Fruit fly (Drosophila melanogaster) whole organism, embryonic: Measurements from ENCODE around the gene Mitf.

Experiments
- Abd-B ChIP-seq: fragments of 200-800 bp; sonication (Bioruptor generic); optimal IDR thresholded peaks from 2 replicates; lab custom pipeline; 2018; ENCODE audit warnings: missing biosample characterization, mild to moderate bottlenecking, missing genetic modification characterization, moderate library complexity
- Ada2b ChIP-seq: fragments of 200-800 bp; sonication (Bioruptor generic); IDR thresholded peaks from 2 replicates; pipeline ENCODE4 v1.3.6; 2022; ENCODE audit warnings: missing biosample characterization, missing genetic modification characterization
- Antp ChIP-seq: fragments of 200-800 bp; sonication (Bioruptor generic); optimal IDR thresholded peaks from 3 replicates; lab custom pipeline; 2016; ENCODE audit warnings: missing biosample characterization, missing genetic modification characterization
- B-H2 ChIP-seq: fragments of 200-800 bp; sonication (Bioruptor generic); optimal IDR thresholded peaks from 2 replicates; lab custom pipeline; 2018; ENCODE audit warnings: missing biosample characterization, mild to moderate bottlenecking, missing genetic modification characterization
- C15 ChIP-seq: fragments of 200-800 bp; sonication (Bioruptor generic); IDR thresholded peaks from 3 replicates; pipeline ENCODE4 v1.3.6; 2022; ENCODE audit warnings: missing biosample characterization, missing genetic modification characterization
- CG10565 ChIP-seq: fragments of 200-800 bp; sonication (Bioruptor generic); optimal IDR thresholded peaks from 3 replicates; lab custom pipeline; 2016; ENCODE audit warnings: missing biosample characterization, mild to moderate bottlenecking, missing genetic modification characterization
- CG11247 ChIP-seq: fragments of 200-800 bp; sonication (Bioruptor generic); IDR thresholded peaks from 2 replicates; pipeline ENCODE4 v1.3.6; 2022; ENCODE audit warnings: missing biosample characterization, missing genetic modification characterization
- CG11723 ChIP-seq: fragments of 200-800 bp; sonication (Bioruptor generic); optimal IDR thresholded peaks from 2 replicates; lab custom pipeline; 2017; ENCODE audit warnings: missing biosample characterization, mild to moderate bottlenecking, missing genetic modification characterization
- CG12236 ChIP-seq: fragments of 200-800 bp; sonication (Bioruptor generic); optimal IDR thresholded peaks from 2 replicates; lab custom pipeline; 2016; ENCODE audit warnings: missing biosample characterization, missing genetic modification characterization
- CG13775 ChIP-seq: fragments of 200-800 bp; sonication (Bioruptor generic); optimal IDR thresholded peaks from 3 replicates; lab custom pipeline; 2017; ENCODE audit warnings: missing biosample characterization, mild to moderate bottlenecking, missing genetic modification characterization
- CG13894 ChIP-seq: fragments of 200-800 bp; sonication (Bioruptor generic); optimal IDR thresholded peaks from 3 replicates; lab custom pipeline; 2018; ENCODE audit warnings: missing biosample characterization, mild to moderate bottlenecking, missing genetic modification characterization, moderate library complexity
- CG14050 ChIP-seq: fragments of 200-800 bp; sonication (Bioruptor generic); IDR thresholded peaks from 3 replicates; pipeline ENCODE4 v1.3.6; 2022; ENCODE audit warnings: missing biosample characterization, missing genetic modification characterization
- CG14441 ChIP-seq: fragments of 200-800 bp; sonication (Bioruptor generic); IDR thresholded peaks from 2 replicates; pipeline ENCODE4 v1.3.6; 2022; ENCODE audit warnings: missing biosample characterization, missing genetic modification characterization
- CG15073 ChIP-seq: fragments of 200-800 bp; sonication (Bioruptor generic); optimal IDR thresholded peaks from 2 replicates; lab custom pipeline; 2016; ENCODE audit warnings: missing biosample characterization, missing genetic modification characterization
- CG17802 ChIP-seq: fragments of 200-800 bp; sonication (Bioruptor generic); optimal IDR thresholded peaks from 2 replicates; lab custom pipeline; 2018; ENCODE audit warnings: missing biosample characterization, mild to moderate bottlenecking, missing genetic modification characterization, moderate library complexity
- CG2202 ChIP-seq: fragments of 200-800 bp; sonication (Bioruptor generic); optimal IDR thresholded peaks from 2 replicates; lab custom pipeline; 2018; ENCODE audit warnings: missing biosample characterization, mild to moderate bottlenecking, missing genetic modification characterization
- CG30020 ChIP-seq: fragments of 200-800 bp; optimal IDR thresholded peaks from 2 replicates; lab custom pipeline; 2019; ENCODE audit warnings: missing biosample characterization, mild to moderate bottlenecking, missing genetic modification characterization, moderate library complexity
- CG4820 ChIP-seq: fragments of 200-800 bp; sonication (Bioruptor generic); optimal IDR thresholded peaks from 3 replicates; lab custom pipeline; 2016; ENCODE audit warnings: missing biosample characterization, missing genetic modification characterization
- CG6254 ChIP-seq: fragments of 200-800 bp; sonication (Bioruptor generic); optimal IDR thresholded peaks from 3 replicates; lab custom pipeline; 2017; ENCODE audit warnings: mild to moderate bottlenecking, missing biosample characterization, missing genetic modification reagents, missing genetic modification characterization
- CG7357 ChIP-seq: fragments of 200-800 bp; sonication (Bioruptor generic); IDR thresholded peaks from 3 replicates; pipeline ENCODE4 v1.3.6; 2022; ENCODE audit warnings: missing biosample characterization, missing genetic modification characterization
- CG7839 ChIP-seq: fragments of 200-800 bp; sonication (Bioruptor generic); optimal IDR thresholded peaks from 3 replicates; lab custom pipeline; 2018; ENCODE audit warnings: missing biosample characterization, mild to moderate bottlenecking, missing genetic modification characterization, moderate library complexity
- CG8089 ChIP-seq: fragments of 200-800 bp; sonication (Bioruptor generic); optimal IDR thresholded peaks from 3 replicates; lab custom pipeline; 2016; ENCODE audit warnings: missing biosample characterization, missing genetic modification characterization
- CG8281 ChIP-seq: fragments of 200-800 bp; sonication (Bioruptor generic); optimal IDR thresholded peaks from 2 replicates; lab custom pipeline; 2018; ENCODE audit warnings: missing biosample characterization, mild to moderate bottlenecking, missing genetic modification characterization, moderate library complexity
- CG9817 ChIP-seq: fragments of 200-800 bp; sonication (Bioruptor generic); optimal IDR thresholded peaks from 2 replicates; lab custom pipeline; 2018; ENCODE audit warnings: missing biosample characterization, mild to moderate bottlenecking, missing genetic modification characterization, moderate library complexity
- Camta ChIP-seq: fragments of 200-800 bp; sonication (Bioruptor generic); optimal IDR thresholded peaks from 2 replicates; lab custom pipeline; 2016; ENCODE audit warnings: missing biosample characterization, missing genetic modification characterization
- CkIIα-i1 ChIP-seq: fragments of 200-800 bp; sonication (Bioruptor generic); IDR thresholded peaks from 2 replicates; pipeline ENCODE4 v1.3.6; 2022; ENCODE audit warnings: missing biosample characterization, missing genetic modification characterization
- D19A ChIP-seq: fragments of 200-800 bp; optimal IDR thresholded peaks from 3 replicates; lab custom pipeline; 2019; ENCODE audit warnings: missing biosample characterization, mild to moderate bottlenecking, missing genetic modification characterization, moderate library complexity
- Doc2 ChIP-seq: fragments of 200-800 bp; sonication (Bioruptor generic); IDR thresholded peaks from 2 replicates; pipeline ENCODE4 v1.3.6; 2022; ENCODE audit warnings: missing biosample characterization, missing genetic modification characterization
- Dref ChIP-seq: fragments of 200-800 bp; sonication (Bioruptor generic); IDR thresholded peaks from 2 replicates; pipeline ENCODE4 v1.3.6; 2022; ENCODE audit warnings: missing biosample characterization, missing genetic modification characterization
- Eip74EF ChIP-seq, 2 experiments: fragments of 200-800 bp in 1 of 2; fragments of >200 bp in 1 of 2; sonication (Bioruptor generic) in 1 of 2; optimal IDR thresholded peaks; 2 replicates each; lab custom pipeline; 2017 to 2019; ENCODE audit warnings: missing biosample characterization in 2 of 2, missing genetic modification characterization in 2 of 2, mild to moderate bottlenecking in 1 of 2, moderate library complexity in 1 of 2
- HLH4C ChIP-seq: fragments of 200-800 bp; sonication (Bioruptor generic); IDR thresholded peaks from 3 replicates; pipeline ENCODE4 v1.3.6; 2022; ENCODE audit warnings: missing biosample characterization, missing genetic modification characterization; ENCODE audit not compliant: partially characterized antibody
- HmgD ChIP-seq: fragments of 200-800 bp; sonication (Bioruptor generic); optimal IDR thresholded peaks from 3 replicates; lab custom pipeline; 2016; ENCODE audit warnings: missing biosample characterization, missing genetic modification characterization
- Lhr ChIP-seq: fragments of 200-800 bp; sonication (Bioruptor generic); optimal IDR thresholded peaks from 3 replicates; lab custom pipeline; 2017; ENCODE audit warnings: mild to moderate bottlenecking, missing biosample characterization, missing genetic modification reagents, missing genetic modification characterization
- Neu2 ChIP-seq: fragments of 200-800 bp; sonication (Bioruptor generic); optimal IDR thresholded peaks from 3 replicates; lab custom pipeline; 2016; ENCODE audit warnings: missing biosample characterization, missing genetic modification characterization, borderline replicate concordance
- Ptx1 ChIP-seq: fragments of 200-800 bp; sonication (Bioruptor generic); IDR thresholded peaks from 2 replicates; pipeline ENCODE4 v1.3.6; 2022; ENCODE audit warnings: missing biosample characterization, missing genetic modification characterization
- Side ChIP-seq: fragments of 200-800 bp; sonication (Bioruptor generic); optimal IDR thresholded peaks from 2 replicates; lab custom pipeline; 2016; ENCODE audit warnings: missing biosample characterization, missing genetic modification characterization
- Vsx1 ChIP-seq: fragments of 200-800 bp; sonication (Bioruptor generic); optimal IDR thresholded peaks from 2 replicates; lab custom pipeline; 2017; ENCODE audit warnings: missing biosample characterization, mild to moderate bottlenecking, missing genetic modification characterization, missing genetic modification reagents
- YL-1 ChIP-seq: fragments of 200-800 bp; sonication (Bioruptor generic); optimal IDR thresholded peaks from 3 replicates; lab custom pipeline; 2017; ENCODE audit warnings: missing biosample characterization, mild to moderate bottlenecking, missing genetic modification characterization
- ash1 ChIP-seq: fragments of 200-800 bp; sonication (Bioruptor generic); optimal IDR thresholded peaks from 2 replicates; lab custom pipeline; 2018; ENCODE audit warnings: missing biosample characterization, mild to moderate bottlenecking, missing genetic modification characterization
- bcd ChIP-seq: fragments of 200-800 bp; sonication (Bioruptor generic); optimal IDR thresholded peaks from 2 replicates; lab custom pipeline; 2017; ENCODE audit warnings: missing biosample characterization, mild to moderate bottlenecking, missing genetic modification characterization
- cato ChIP-seq: fragments of 200-800 bp; sonication (Bioruptor generic); optimal IDR thresholded peaks from 2 replicates; lab custom pipeline; 2016; ENCODE audit warnings: missing biosample characterization, missing genetic modification characterization, borderline replicate concordance
- chn ChIP-seq: fragments of 200-800 bp; sonication (Bioruptor generic); optimal IDR thresholded peaks from 2 replicates; lab custom pipeline; 2016; ENCODE audit warnings: missing biosample characterization, missing genetic modification characterization
- crol ChIP-seq: fragments of 200-800 bp; sonication (Bioruptor generic); IDR thresholded peaks from 2 replicates; pipeline ENCODE4 v1.3.6; 2022; ENCODE audit warnings: missing biosample characterization, missing genetic modification characterization
- ftz-f1 ChIP-seq: fragments of 200-800 bp; sonication (Bioruptor generic); optimal IDR thresholded peaks from 2 replicates; lab custom pipeline; 2016; ENCODE audit warnings: missing biosample characterization, missing genetic modification characterization
- inv ChIP-seq: fragments of 200-800 bp; sonication (Bioruptor generic); IDR thresholded peaks from 2 replicates; pipeline ENCODE4 v1.3.6; 2022; ENCODE audit warnings: missing biosample characterization, missing genetic modification characterization; ENCODE audit not compliant: partially characterized antibody
- kah ChIP-seq: fragments of 200-800 bp; sonication (Bioruptor generic); optimal IDR thresholded peaks from 2 replicates; lab custom pipeline; 2018; ENCODE audit warnings: missing biosample characterization, mild to moderate bottlenecking, missing genetic modification characterization
- ken ChIP-seq: fragments of 200-800 bp; sonication (Bioruptor generic); IDR thresholded peaks from 3 replicates; pipeline ENCODE4 v1.3.6; 2022; ENCODE audit warnings: missing biosample characterization, missing genetic modification characterization
- lilli ChIP-seq: fragments of 200-800 bp; sonication (Bioruptor generic); optimal IDR thresholded peaks from 3 replicates; lab custom pipeline; 2016; ENCODE audit warnings: missing biosample characterization, missing genetic modification characterization
- peb ChIP-seq: fragments of 200-800 bp; sonication (Bioruptor generic); IDR thresholded peaks from 2 replicates; pipeline ENCODE4 v1.3.6; 2022; ENCODE audit warnings: missing biosample characterization, missing genetic modification characterization
- ranshi ChIP-seq: fragments of 200-800 bp; sonication (Bioruptor generic); IDR thresholded peaks from 2 replicates; pipeline ENCODE4 v1.3.6; 2022; ENCODE audit warnings: missing biosample characterization, missing genetic modification characterization
- row ChIP-seq: fragments of 200-800 bp; sonication (Bioruptor generic); IDR thresholded peaks from 3 replicates; pipeline ENCODE4 v1.3.6; 2022; ENCODE audit warnings: missing biosample characterization, missing genetic modification characterization
- sd ChIP-seq: fragments of 200-800 bp; sonication (Bioruptor generic); optimal IDR thresholded peaks from 3 replicates; lab custom pipeline; 2018; ENCODE audit warnings: missing biosample characterization, mild to moderate bottlenecking, missing genetic modification characterization, moderate library complexity

The Mitf gene

dm6 chr4:1156278-1156677 is 42.4 kb upstream of the Mitf start (continued):
- no peak for TF ChIP-seq CG11247
- TF ChIP-seq YL-1 (GFP tag; lab: Kevin White, UChicago) = no peak
- no peak for TF ChIP-seq Neu2 (GFP tag; lab: Kevin White, UChicago)
- peak; percentile 94 for TF ChIP-seq CG30020 (tag; lab: Kevin White, UChicago)
- no peak for TF ChIP-seq CG8281 (tag; lab: Kevin White, UChicago)
- no peak for TF ChIP-seq Vsx1
- TF ChIP-seq ash1 (GFP tag; lab: Kevin White, UChicago) = no peak
- peak; percentile 36; the same call in 1 of the 3 replicates for TF ChIP-seq CG7357 (GFP tag; lab: Robert Waterston, UW)
- no peak for TF ChIP-seq CG14441 (GFP tag; lab: Robert Waterston, UW)
- no peak for TF ChIP-seq Doc2 (GFP tag; lab: Robert Waterston, UW)
- TF ChIP-seq CG2202 (tag; lab: Kevin White, UChicago) = no peak
- TF ChIP-seq ftz-f1 (GFP tag; lab: Kevin White, UChicago) = no peak
- TF ChIP-seq C15 (GFP tag; lab: Robert Waterston, UW) = no peak
- TF ChIP-seq CG13775 (GFP tag; lab: Kevin White, UChicago) = no peak
- no peak for TF ChIP-seq B-H2
- no peak for TF ChIP-seq peb (GFP tag; lab: Robert Waterston, UW)
- TF ChIP-seq CG15073 = no peak
- peak; percentile 41 for TF ChIP-seq Lhr (GFP tag; lab: Kevin White, UChicago)
- TF ChIP-seq Ada2b (GFP tag; lab: Robert Waterston, UW) = no peak
- no peak for TF ChIP-seq lilli
- no peak for TF ChIP-seq bcd (GFP tag; lab: Kevin White, UChicago)
- peak; percentile 47 for TF ChIP-seq CG11723 (GFP tag; lab: Kevin White, UChicago)
- no peak for TF ChIP-seq Eip74EF (GFP tag; optimal IDR thresholded peaks at IDR 0.05; lab: Kevin White, UChicago)
- TF ChIP-seq kah (GFP tag; lab: Kevin White, UChicago) = no peak
- TF ChIP-seq Abd-B (GFP tag; lab: Kevin White, UChicago) = no peak
- no peak for TF ChIP-seq Dref (GFP tag; lab: Robert Waterston, UW)
- no peak for TF ChIP-seq CG14050 (GFP tag; lab: Robert Waterston, UW)
- no peak for TF ChIP-seq CG6254
- no peak for TF ChIP-seq CG10565
- no peak for TF ChIP-seq sd (tag; lab: Kevin White, UChicago)
- peak; percentile 81 for TF ChIP-seq CG17802 (tag; lab: Kevin White, UChicago)
- no peak for TF ChIP-seq HmgD (GFP tag; lab: Kevin White, UChicago)
- no peak for TF ChIP-seq CG8089 (GFP tag; lab: Kevin White, UChicago)
- peak; percentile 32; the same call in 1 of the 3 replicates for TF ChIP-seq HLH4C (GFP tag; lab: Robert Waterston, UW)
- TF ChIP-seq ken (GFP tag; lab: Robert Waterston, UW) = no peak
- peak; percentile 59 for TF ChIP-seq row (GFP tag; lab: Robert Waterston, UW)
- TF ChIP-seq CG9817 (tag; lab: Kevin White, UChicago) = no peak
- TF ChIP-seq CkIIα-i1 (GFP tag; lab: Robert Waterston, UW) = no peak
- TF ChIP-seq chn (GFP tag; lab: Kevin White, UChicago) = no peak
- no peak for TF ChIP-seq Side
- no peak for TF ChIP-seq CG7839 (tag; lab: Kevin White, UChicago)
- TF ChIP-seq ranshi = no peak
- TF ChIP-seq CG12236 (GFP tag; lab: Kevin White, UChicago) = no peak
- TF ChIP-seq cato (GFP tag; lab: Kevin White, UChicago) = no peak
- no peak for TF ChIP-seq inv (GFP tag; lab: Robert Waterston, UW)
- TF ChIP-seq CG13894 (tag; lab: Kevin White, UChicago) = no peak
- no peak for TF ChIP-seq Camta (GFP tag; lab: Kevin White, UChicago)
- no peak for TF ChIP-seq crol (GFP tag; lab: Robert Waterston, UW)
- no peak for TF ChIP-seq Ptx1 (GFP tag; lab: Robert Waterston, UW)
- no peak for TF ChIP-seq Antp (GFP tag; lab: Kevin White, UChicago)
- TF ChIP-seq D19A (tag; lab: Kevin White, UChicago) = no peak
- no peak for TF ChIP-seq CG4820 (GFP tag; lab: Kevin White, UChicago)
